Worm (Caenorhabditis elegans) whole organism, midembryonic: ENCODE results near the gene ogdh-2.

Experiments used
- T22C8.4 ChIP-seq: fragments of 200-800 bp; sonication (Bioruptor generic); IDR thresholded peaks from 2 replicates; pipeline ENCODE4 v1.3.6; 2022; ENCODE audit warnings: missing genetic modification characterization, missing compliant biosample characterization
- cog-1 ChIP-seq: sonication (generic microtip); optimal IDR thresholded peaks from 2 replicates; lab custom pipeline; 2016; ENCODE audit warnings: missing genetic modification characterization, missing compliant biosample characterization
- flt-1 ChIP-seq: fragments of 200-800 bp; sonication (Bioruptor generic); IDR thresholded peaks from 2 replicates; pipeline ENCODE4 v1.3.6; 2022; ENCODE audit warnings: missing genetic modification characterization, missing compliant biosample characterization
- klf-2 ChIP-seq: fragments of 200-800 bp; sonication (Bioruptor generic); conservative IDR thresholded peaks from 2 replicates; pipeline ENCODE4 v1.3.6; 2022; ENCODE audit warnings: missing genetic modification reagents, missing genetic modification characterization, missing compliant biosample characterization
- med-1 ChIP-seq: sonication (generic microtip); optimal IDR thresholded peaks from 2 replicates; lab custom pipeline; 2017; ENCODE audit warnings: missing genetic modification characterization, mild to moderate bottlenecking, missing compliant biosample characterization, antibody characterized with exemption, missing genetic modification reagents; ENCODE audit not compliant: insufficient read depth
- ref-1 ChIP-seq: fragments of 200-800 bp; sonication (Bioruptor generic); conservative IDR thresholded peaks from 2 replicates; pipeline ENCODE4 v1.3.6; 2022; ENCODE audit warnings: missing genetic modification reagents, missing genetic modification characterization, missing compliant biosample characterization
- tab-1 ChIP-seq: fragments of 200-800 bp; sonication (Bioruptor generic); IDR thresholded peaks from 2 replicates; pipeline ENCODE4 v1.3.6; 2022; ENCODE audit warnings: missing genetic modification characterization, missing compliant biosample characterization
- ztf-23 ChIP-seq: fragments of 200-800 bp; sonication (Bioruptor generic); IDR thresholded peaks from 2 replicates; pipeline ENCODE4 v1.3.6; 2022; ENCODE audit warnings: missing genetic modification reagents, missing genetic modification characterization, missing compliant biosample characterization
- ztf-29 ChIP-seq: fragments of 200-800 bp; sonication (Bioruptor generic); IDR thresholded peaks from 2 replicates; pipeline ENCODE4 v1.3.6; 2022; ENCODE audit warnings: missing genetic modification reagents, missing genetic modification characterization, missing compliant biosample characterization

Gene ogdh-2

ce11 chrV:12213027-12213426 is 18.7 kb downstream of the ogdh-2 start, which contains the start of gene vab-8:
TSS of gene vab-8 (plus strand) at chrV:12213327.
- TF ChIP-seq med-1 (no peak), ztf-29 (GFP tag; lab: Robert Waterston, UW) (no peak), ztf-23 (no peak), T22C8.4 (no peak)

ce11 chrV:12233425-12233824 is 39.1 kb downstream of the ogdh-2 start:
- TF ChIP-seq med-1 (no peak), klf-2 (GFP tag; lab: Robert Waterston, UW) (no peak), ref-1 (no peak), cog-1 (no peak), tab-1 (GFP tag; lab: Robert Waterston, UW) (no peak), ztf-29 (GFP tag; lab: Robert Waterston, UW) (no peak), flt-1 (GFP tag; lab: Robert Waterston, UW) (no peak), ztf-23 (no peak), T22C8.4 (no peak)

ce11 chrV:12234293-12235004 is 40.1 kb downstream of the ogdh-2 start, which contains the start of gene myo-3:
TSS of gene myo-3 (minus strand) at chrV:12234343.
- TF ChIP-seq med-1 (no peak), ztf-23 (no peak), klf-2 (GFP tag; lab: Robert Waterston, UW) (no peak)

- TF ChIP-seq ztf-29 (GFP tag; lab: Robert Waterston, UW) (no peak), klf-2 (GFP tag; lab: Robert Waterston, UW) (no peak), med-1 (no peak), tab-1 (GFP tag; lab: Robert Waterston, UW) (no peak)
Observed at ce11 chrV:12235502-12235901, 41.2 kb downstream of the ogdh-2 start.

- TF ChIP-seq cog-1 (no peak), flt-1 (GFP tag; lab: Robert Waterston, UW) (no peak), tab-1 (GFP tag; lab: Robert Waterston, UW) (no peak), ztf-29 (GFP tag; lab: Robert Waterston, UW) (no peak), ref-1 (no peak), med-1 (no peak), T22C8.4 (no peak), klf-2 (GFP tag; lab: Robert Waterston, UW) (no peak), ztf-23 (no peak)
Observed at ce11 chrV:12241126-12241525, 46.8 kb downstream of the ogdh-2 start, which contains the start of gene ttr-22. TSS of gene ttr-22 (plus strand) at chrV:12241426.

ce11 chrV:12244980-12245742 is 50.9 kb downstream of the ogdh-2 start, which contains the start of the genes T04H1.13, slfl-5 and rad-50:
TSS of gene T04H1.13 (minus strand) at chrV:12245030.
TSS of gene slfl-5 (minus strand) at chrV:12245044.
TSS of gene rad-50 (plus strand) at chrV:12245646.
- TF ChIP-seq T22C8.4, result no peak
- no peak for TF ChIP-seq cog-1
- no peak for TF ChIP-seq ref-1
- no peak for TF ChIP-seq med-1
- TF ChIP-seq ztf-23, result no peak
- TF ChIP-seq klf-2 (GFP tag; lab: Robert Waterston, UW), result no peak
- TF ChIP-seq ztf-29 (GFP tag; lab: Robert Waterston, UW), result no peak
- TF ChIP-seq tab-1 (GFP tag; lab: Robert Waterston, UW), result no peak
- TF ChIP-seq flt-1 (GFP tag; lab: Robert Waterston, UW), result no peak

- TF ChIP-seq T22C8.4, result no peak
Observed at ce11 chrV:12245777-12246452, 51.6 kb downstream of the ogdh-2 start.

- no peak for TF ChIP-seq klf-2 (GFP tag; lab: Robert Waterston, UW)
- no peak for TF ChIP-seq cog-1
- TF ChIP-seq T22C8.4, result no peak
- TF ChIP-seq tab-1 (GFP tag; lab: Robert Waterston, UW), result no peak
- TF ChIP-seq ref-1, result no peak
- no peak for TF ChIP-seq ztf-29 (GFP tag; lab: Robert Waterston, UW)
- no peak for TF ChIP-seq med-1
- no peak for TF ChIP-seq flt-1 (GFP tag; lab: Robert Waterston, UW)
- no peak for TF ChIP-seq ztf-23
Observed at ce11 chrV:12251041-12251440, 56.7 kb downstream of the ogdh-2 start, which contains the start of gene T04H1.5. TSS of gene T04H1.5 (plus strand) at chrV:12251341.

ce11 chrV:12252272-12252671 is 58.0 kb downstream of the ogdh-2 start, which contains the start of gene lrx-1:
TSS of gene lrx-1 (plus strand) at chrV:12252572.
- no peak for TF ChIP-seq ref-1
- no peak for TF ChIP-seq ztf-23
- TF ChIP-seq flt-1 (GFP tag; lab: Robert Waterston, UW), result no peak
- TF ChIP-seq T22C8.4, result no peak
- no peak for TF ChIP-seq tab-1 (GFP tag; lab: Robert Waterston, UW)
- TF ChIP-seq med-1, result no peak
- no peak for TF ChIP-seq ztf-29 (GFP tag; lab: Robert Waterston, UW)
